Fruit fly (Drosophila melanogaster): ENCODE results near the gene CG31106.

The CG31106 gene

dm6 chr3R:25177429-25177828 is 38.7 kb upstream of the CG31106 start:
- no peak for TF ChIP-seq CG2202 (tag; optimal IDR thresholded peaks at IDR 0.05)
- no peak for TF ChIP-seq B-H1 (GFP tag; IDR thresholded peaks at IDR 0.05)
- TF ChIP-seq CG3838 (GFP tag; optimal IDR thresholded peaks at IDR 0.05) = no peak
- TF ChIP-seq D19A (tag; optimal IDR thresholded peaks at IDR 0.05) = peak; percentile 67
- TF ChIP-seq CG15073 (GFP tag; optimal IDR thresholded peaks at IDR 0.05) = no peak

- TF ChIP-seq CG2875 (GFP tag; optimal IDR thresholded peaks at IDR 0.05) = peak; percentile 11
- TF ChIP-seq CG12299 (tag; optimal IDR thresholded peaks at IDR 0.05) = no peak
- peak; percentile 71 for TF ChIP-seq nmo (GFP tag; optimal IDR thresholded peaks at IDR 0.05)
- no peak for TF ChIP-seq HmgD (GFP tag; optimal IDR thresholded peaks at IDR 0.05)
- TF ChIP-seq CG2678 (tag; optimal IDR thresholded peaks at IDR 0.05) = peak; percentile 6
- TF ChIP-seq CG11093 (GFP tag; IDR thresholded peaks at IDR 0.05) = 0 out of 3 replicates have a peak, but pooled peaks have one; percentile 53
- 0 out of 2 replicates have a peak, but pooled peaks have one; percentile 33 for TF ChIP-seq CG31224 (GFP tag; IDR thresholded peaks at IDR 0.05)
- TF ChIP-seq tgo (GFP tag; IDR thresholded peaks at IDR 0.05) = peak; percentile 56; the same call in 2 of the 3 replicates
- TF ChIP-seq CG1602 (GFP tag; optimal IDR thresholded peaks at IDR 0.05) = peak; percentile 83
- TF ChIP-seq CG8765 (GFP tag; IDR thresholded peaks at IDR 0.05) = peak; percentile 94
- no peak for TF ChIP-seq bcd (GFP tag; optimal IDR thresholded peaks at IDR 0.05)
- TF ChIP-seq CG9437 (GFP tag; optimal IDR thresholded peaks at IDR 0.05) = peak; percentile 38
- TF ChIP-seq amos (GFP tag; IDR thresholded peaks at IDR 0.05; ENCODE audit: partially characterized antibody) = no peak
- 0 out of 2 replicates have a peak, but pooled peaks have one; percentile 16 for TF ChIP-seq CG17612 (GFP tag; IDR thresholded peaks at IDR 0.05)
- peak; percentile 57 for TF ChIP-seq CG10267 (tag; optimal IDR thresholded peaks at IDR 0.05)
- TF ChIP-seq ab (GFP tag; optimal IDR thresholded peaks at IDR 0.05) = no peak
- no peak for TF ChIP-seq CG16779 (GFP tag; IDR thresholded peaks at IDR 0.05)
- TF ChIP-seq Dll (GFP tag; IDR thresholded peaks at IDR 0.05; ENCODE audit: partially characterized antibody) = no peak
- no peak for TF ChIP-seq eve (GFP tag; optimal IDR thresholded peaks at IDR 0.05)
- TF ChIP-seq Ptx1 (GFP tag; IDR thresholded peaks at IDR 0.05) = peak; percentile 56; the same call in 1 of the 2 replicates
- peak; percentile 70 for TF ChIP-seq Oli (tag; optimal IDR thresholded peaks at IDR 0.05)
- TF ChIP-seq CG9609 (GFP tag; optimal IDR thresholded peaks at IDR 0.05) = peak; percentile 27
- no peak for TF ChIP-seq cwo (GFP tag; optimal IDR thresholded peaks at IDR 0.05)
- peak; percentile 33 for TF ChIP-seq CG12769 (tag; optimal IDR thresholded peaks at IDR 0.05)
- TF ChIP-seq MTF-1 (GFP tag; optimal IDR thresholded peaks at IDR 0.05; ENCODE audit: borderline replicate concordance) = peak; percentile 5
- peak; percentile 87 for TF ChIP-seq CG15696 (tag; optimal IDR thresholded peaks at IDR 0.05)
- no peak for TF ChIP-seq zf30C (GFP tag; optimal IDR thresholded peaks at IDR 0.05)
- peak; percentile 72 for TF ChIP-seq Sox102F (GFP tag; optimal IDR thresholded peaks at IDR 0.05)
- no peak for TF ChIP-seq Meics (GFP tag; optimal IDR thresholded peaks at IDR 0.05)
- peak; percentile 35 for TF ChIP-seq CG18599 (GFP tag; optimal IDR thresholded peaks at IDR 0.05)
- TF ChIP-seq CG18764 (GFP tag; optimal IDR thresholded peaks at IDR 0.05) = no peak
- TF ChIP-seq CG12659 (GFP tag; optimal IDR thresholded peaks at IDR 0.05) = peak; percentile 33
- peak; percentile 53 for TF ChIP-seq lab (GFP tag; optimal IDR thresholded peaks at IDR 0.05)
- TF ChIP-seq unc-4 (GFP tag; IDR thresholded peaks at IDR 0.05; ENCODE audit: partially characterized antibody) = no peak
- TF ChIP-seq Rfx (GFP tag; IDR thresholded peaks at IDR 0.05) = no peak
- TF ChIP-seq CG17328 (GFP tag; IDR thresholded peaks at IDR 0.05) = peak; percentile 92
- peak; percentile 72 for TF ChIP-seq sens-2 (GFP tag; IDR thresholded peaks at IDR 0.05)
- TF ChIP-seq Gug (GFP tag; IDR thresholded peaks at IDR 0.05) = 0 out of 4 replicates have a peak, but pooled peaks have one; percentile 15
- TF ChIP-seq crol (GFP tag; IDR thresholded peaks at IDR 0.05) = peak; percentile 46; the same call in 1 of the 2 replicates
- TF ChIP-seq CG7556 (GFP tag; optimal IDR thresholded peaks at IDR 0.05) = peak; percentile 32
- no peak for TF ChIP-seq CG17186 (GFP tag; optimal IDR thresholded peaks at IDR 0.05)
- no peak for TF ChIP-seq Kr (GFP tag; optimal IDR thresholded peaks at IDR 0.05)
- TF ChIP-seq CG43689 (GFP tag; IDR thresholded peaks at IDR 0.05) = no peak
- TF ChIP-seq CG12155 (GFP tag; optimal IDR thresholded peaks at IDR 0.05) = peak; percentile 71
These were observed 37.6 kb upstream of the CG31106 start for dm6 chr3R:25178521-25178920.

Data from whole organism, embryonic.